Worm (Caenorhabditis elegans): ENCODE measurements around the gene tbx-2.

- TF ChIP-seq pag-3 (tag; optimal IDR thresholded peaks at IDR 0.05; ENCODE audit: borderline replicate concordance) (no peak), fax-1 (tag; optimal IDR thresholded peaks at IDR 0.05) (no peak), ama-1 (optimal IDR thresholded peaks at IDR 0.05) (no peak), F13H6.1 (tag; optimal IDR thresholded peaks at IDR 0.05) (no peak)
Measured at ce11 chrIII:5085529-5085928, 50.6 kb downstream of the tbx-2 start, which contains the start of gene cah-1.
